Fruit fly (Drosophila melanogaster): ENCODE measurements around the gene CG3165.

- no peak for TF ChIP-seq CG12605 (GFP tag; IDR thresholded peaks at IDR 0.05)
- no peak for TF ChIP-seq CG15710 (tag; optimal IDR thresholded peaks at IDR 0.05)
- no peak for TF ChIP-seq rn (GFP tag; IDR thresholded peaks at IDR 0.05)
- TF ChIP-seq CG10348 (GFP tag; IDR thresholded peaks at IDR 0.05) = no peak
- TF ChIP-seq CG4496 (GFP tag; IDR thresholded peaks at IDR 0.05) = no peak
- no peak for TF ChIP-seq Pif1B (GFP tag; optimal IDR thresholded peaks at IDR 0.05)
- no peak for TF ChIP-seq CG34367 (tag; optimal IDR thresholded peaks at IDR 0.05)
These were observed 29.3 kb downstream of the CG3165 start for dm6 chr2L:3006194-3006593.
